Worm (Caenorhabditis elegans): ENCODE data around the gene F43H9.3.

- TF ChIP-seq dao-5 (tag; optimal IDR thresholded peaks at IDR 0.05) (no peak), him-1 (tag; optimal IDR thresholded peaks at IDR 0.05) (no peak), W03F9.2 (tag; optimal IDR thresholded peaks at IDR 0.05) (no peak)
Observed at ce11 chrV:8062074-8062473, 37.3 kb upstream of the F43H9.3 start, which contains the start of gene str-139.

Measured in whole organism, L4/young adult.